Fruit fly (Drosophila melanogaster): ENCODE results near the gene CG32772.

CG32772 gene

DNA sequence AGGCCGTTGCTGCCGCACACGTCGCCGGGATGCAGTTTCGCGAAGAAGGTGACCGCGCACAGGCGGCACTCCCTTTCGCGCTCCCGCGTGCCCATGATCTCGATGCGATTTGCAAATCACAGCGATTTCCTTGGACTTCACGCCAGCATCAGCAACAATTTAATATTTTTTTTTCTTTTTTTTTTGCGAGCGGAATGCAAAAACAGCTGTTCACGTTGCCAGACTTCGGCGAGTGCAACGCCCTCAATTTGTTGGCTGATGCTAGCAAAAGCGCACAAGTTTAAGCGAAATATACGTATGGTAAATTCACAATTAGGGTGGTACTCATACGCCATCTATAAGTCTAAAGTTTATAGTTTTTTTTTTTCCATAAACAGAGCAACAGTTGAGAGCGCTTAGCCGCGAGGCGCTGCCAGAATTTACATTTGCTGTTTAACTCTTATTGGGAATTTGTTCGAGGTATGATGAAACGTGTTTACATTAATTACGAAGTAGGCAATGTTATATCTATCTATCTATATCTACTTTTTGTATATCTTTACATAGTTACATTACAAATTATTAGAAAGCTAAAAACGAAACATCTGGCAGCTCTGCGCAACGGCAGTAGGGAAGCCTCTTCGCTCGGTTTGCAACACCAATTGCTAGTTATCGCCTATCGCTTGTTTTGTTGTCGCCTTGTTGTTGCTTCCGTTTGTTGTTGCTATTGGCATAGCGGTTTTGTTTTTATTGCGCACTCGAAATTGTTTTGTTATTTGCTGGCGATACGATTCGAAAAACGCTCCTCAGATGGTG, 9.5 kb downstream of the CG32772 start, which contains the start of the genes CG4041 and Hgsnat:
TSS of gene CG4041 (minus strand) at position 220 of the 795 bp plus-strand sequence.
TSS of gene Hgsnat (plus strand) at position 503 of the 795 bp plus-strand sequence.
- TF ChIP-seq sv (GFP tag; optimal IDR thresholded peaks at IDR 0.05) (peak; percentile 43), h (GFP tag; optimal IDR thresholded peaks at IDR 0.05) (peak; percentile 29), tai (GFP tag; optimal IDR thresholded peaks at IDR 0.05) (no peak), Sp1 (GFP tag; optimal IDR thresholded peaks at IDR 0.05) (peak; percentile 33), foxo (GFP tag; optimal IDR thresholded peaks at IDR 0.05) (peak in 1 of 2 experiments; percentile 49), rgr (GFP tag; optimal IDR thresholded peaks at IDR 0.05) (peak; percentile 33), HLH106 (tag; optimal IDR thresholded peaks at IDR 0.05) (peak; percentile 36), psq (GFP tag; optimal IDR thresholded peaks at IDR 0.05) (peak; percentile 25), sage (GFP tag; optimal IDR thresholded peaks at IDR 0.05) (no peak), br (GFP tag; optimal IDR thresholded peaks at IDR 0.05) (peak; percentile 23), pan (optimal IDR thresholded peaks at IDR 0.05) (no peak), Jra (GFP tag; optimal IDR thresholded peaks at IDR 0.05) (peak; percentile 44), usp (GFP tag; optimal IDR thresholded peaks at IDR 0.05) (no peak), dmrt93B (GFP tag; optimal IDR thresholded peaks at IDR 0.05) (peak; percentile 25), dsf (GFP tag; optimal IDR thresholded peaks at IDR 0.05; ENCODE audit: borderline replicate concordance) (peak; percentile 22), Hr83 (GFP tag; optimal IDR thresholded peaks at IDR 0.05; ENCODE audit: poor library complexity, severe bottlenecking) (no peak), ey (GFP tag; optimal IDR thresholded peaks at IDR 0.05) (peak; percentile 29), OdsH (GFP tag; optimal IDR thresholded peaks at IDR 0.05) (peak; percentile 1), woc (GFP tag; optimal IDR thresholded peaks at IDR 0.05) (peak; percentile 7), Hnf4 (GFP tag; optimal IDR thresholded peaks at IDR 0.05) (peak; percentile 39), fru (GFP tag; optimal IDR thresholded peaks at IDR 0.05) (peak; percentile 26)

DNA sequence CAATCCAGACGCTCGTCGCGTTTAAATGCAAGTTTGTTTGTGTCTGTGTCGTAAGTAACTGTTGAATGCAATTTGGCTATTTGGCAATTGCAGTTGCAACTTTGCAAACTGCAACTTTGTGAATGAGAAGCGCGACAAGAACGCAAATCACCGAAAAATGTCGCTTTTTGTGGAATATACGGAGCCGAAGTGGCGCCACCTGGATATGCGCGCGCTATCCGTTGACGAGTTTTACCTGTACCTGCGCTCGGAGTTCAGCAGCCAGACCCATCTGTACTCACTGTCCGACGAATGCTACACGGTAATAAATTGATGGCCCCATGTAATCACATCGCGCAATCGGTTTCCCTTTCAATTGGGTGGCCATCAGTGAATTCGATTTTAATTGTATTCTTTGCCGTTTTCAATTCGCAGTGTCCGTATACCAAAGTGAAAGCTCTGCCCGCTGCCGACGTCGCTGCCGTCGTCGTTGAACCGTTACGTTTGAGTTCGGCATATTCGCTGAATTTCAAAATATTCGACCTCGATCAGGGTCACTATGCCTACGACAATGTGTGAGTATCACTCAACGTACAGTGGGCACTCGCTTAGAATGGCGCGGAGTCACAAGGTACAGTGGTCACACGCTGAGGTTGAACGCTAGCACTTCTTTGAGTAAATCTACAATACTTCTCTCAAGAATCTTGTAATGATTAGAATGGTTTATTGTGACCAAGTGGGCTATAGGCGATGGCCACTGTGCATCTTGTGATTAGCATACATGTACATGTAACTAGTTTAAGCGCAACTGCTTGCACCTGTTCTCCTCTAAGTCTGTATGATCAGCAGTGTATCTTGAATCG, 10.4 kb downstream of the CG32772 start:
- TF ChIP-seq jim (GFP tag; optimal IDR thresholded peaks at IDR 0.05) (no peak), woc (GFP tag; optimal IDR thresholded peaks at IDR 0.05) (peak; percentile 21), ey (GFP tag; optimal IDR thresholded peaks at IDR 0.05) (peak; percentile 78), Sp1 (GFP tag; optimal IDR thresholded peaks at IDR 0.05) (peak; percentile 11), psq (GFP tag; optimal IDR thresholded peaks at IDR 0.05) (peak; percentile 17), HLH106 (tag; optimal IDR thresholded peaks at IDR 0.05) (peak; percentile 56), sage (GFP tag; optimal IDR thresholded peaks at IDR 0.05) (no peak), CG32264 (GFP tag; optimal IDR thresholded peaks at IDR 0.05) (no peak), rgr (GFP tag; optimal IDR thresholded peaks at IDR 0.05) (peak; percentile 73), foxo (GFP tag; optimal IDR thresholded peaks at IDR 0.05) (peak in 1 of 2 experiments; percentile 79), CG9705 (GFP tag; optimal IDR thresholded peaks at IDR 0.05) (no peak), tai (GFP tag; optimal IDR thresholded peaks at IDR 0.05) (no peak), br (GFP tag; optimal IDR thresholded peaks at IDR 0.05) (peak; percentile 65), brk (GFP tag; optimal IDR thresholded peaks at IDR 0.05) (no peak), Dfd (GFP tag; optimal IDR thresholded peaks at IDR 0.05) (no peak), GATAd (GFP tag; optimal IDR thresholded peaks at IDR 0.05) (no peak), OdsH (GFP tag; optimal IDR thresholded peaks at IDR 0.05) (peak; percentile 70), sv (GFP tag; optimal IDR thresholded peaks at IDR 0.05) (peak; percentile 67), h (GFP tag; optimal IDR thresholded peaks at IDR 0.05) (peak; percentile 73), fru (GFP tag; optimal IDR thresholded peaks at IDR 0.05) (peak; percentile 72), Jra (GFP tag; optimal IDR thresholded peaks at IDR 0.05) (no peak)

DNA sequence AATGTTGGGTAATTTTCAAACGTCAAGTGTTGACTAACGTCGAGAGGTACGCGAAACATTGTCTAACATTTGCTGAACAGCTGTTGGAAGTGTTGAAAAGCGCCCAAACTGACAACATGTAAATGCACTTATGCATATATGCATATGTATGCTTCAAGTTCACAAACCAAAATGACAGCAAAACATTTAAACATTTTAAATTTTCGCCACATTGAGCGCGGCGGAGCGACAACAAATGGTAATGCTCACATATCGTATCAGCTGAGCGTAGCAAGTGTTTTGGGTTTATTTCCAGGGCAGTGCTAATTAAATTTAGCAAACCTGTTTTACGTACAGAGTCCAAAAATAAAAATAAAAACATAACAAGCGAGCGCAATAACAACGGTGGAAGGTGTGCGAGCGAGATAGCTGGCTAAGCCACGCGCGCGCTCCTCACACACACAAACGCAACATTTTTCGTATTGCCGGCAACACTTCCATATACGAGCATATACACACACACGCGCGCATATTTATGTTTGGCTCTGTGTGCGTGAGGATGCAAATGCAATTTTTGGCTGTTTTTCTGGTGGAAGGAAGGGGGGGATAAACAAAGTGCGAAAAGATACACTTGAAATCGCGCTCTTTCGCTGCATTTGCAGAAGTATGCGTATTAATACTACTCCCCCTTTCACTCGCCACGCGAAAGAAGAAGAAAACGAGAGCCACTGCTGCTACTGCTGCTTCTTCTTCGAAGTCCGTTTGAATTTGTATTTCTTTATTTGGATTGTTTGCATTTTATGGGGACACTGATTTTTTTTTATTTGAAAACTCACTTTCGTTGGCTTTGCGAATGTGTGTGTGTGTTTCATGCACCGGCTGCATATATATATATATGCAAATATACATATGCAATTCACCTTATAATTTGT, 21.5 kb downstream of the CG32772 start:
- TF ChIP-seq psq (GFP tag; optimal IDR thresholded peaks at IDR 0.05) (peak; percentile 54), Hr78 (GFP tag; optimal IDR thresholded peaks at IDR 0.05) (no peak), Mio (GFP tag; optimal IDR thresholded peaks at IDR 0.05) (no peak), rgr (GFP tag; optimal IDR thresholded peaks at IDR 0.05) (peak; percentile 76), Rel (GFP tag; optimal IDR thresholded peaks at IDR 0.05) (no peak), Rel (tag; optimal IDR thresholded peaks at IDR 0.05) (no peak), dl (GFP tag; optimal IDR thresholded peaks at IDR 0.05; ENCODE audit: insufficient read depth in 1 of 2, partially characterized antibody in 2 of 2) (peak in 1 of 2 experiments; percentile 23), Hr83 (GFP tag; optimal IDR thresholded peaks at IDR 0.05; ENCODE audit: poor library complexity, severe bottlenecking) (peak; percentile 72), Myc (optimal IDR thresholded peaks at IDR 0.05) (peak; percentile 42), N (GFP tag; optimal IDR thresholded peaks at IDR 0.05) (peak; percentile 27), CrebA (GFP tag; optimal IDR thresholded peaks at IDR 0.05; ENCODE audit: borderline replicate concordance) (no peak), ey (GFP tag; optimal IDR thresholded peaks at IDR 0.05) (peak; percentile 66), br (GFP tag; optimal IDR thresholded peaks at IDR 0.05) (peak; percentile 74), Dif (GFP tag; optimal IDR thresholded peaks at IDR 0.05; ENCODE audit: partially characterized antibody) (peak; percentile 1), Jra (GFP tag; optimal IDR thresholded peaks at IDR 0.05) (peak; percentile 52), sv (GFP tag; optimal IDR thresholded peaks at IDR 0.05) (no peak), dsf (GFP tag; optimal IDR thresholded peaks at IDR 0.05; ENCODE audit: borderline replicate concordance) (no peak), OdsH (GFP tag; optimal IDR thresholded peaks at IDR 0.05) (peak; percentile 61), Sp1 (GFP tag; optimal IDR thresholded peaks at IDR 0.05) (peak; percentile 33), HLH106 (tag; optimal IDR thresholded peaks at IDR 0.05) (peak; percentile 18), dmrt93B (GFP tag; optimal IDR thresholded peaks at IDR 0.05) (peak; percentile 5), tai (GFP tag; optimal IDR thresholded peaks at IDR 0.05) (no peak), fru (GFP tag; optimal IDR thresholded peaks at IDR 0.05) (peak; percentile 62), CG32264 (GFP tag; optimal IDR thresholded peaks at IDR 0.05) (peak; percentile 34), foxo (GFP tag; optimal IDR thresholded peaks at IDR 0.05) (peak in 1 of 2 experiments; percentile 69), woc (GFP tag; optimal IDR thresholded peaks at IDR 0.05) (peak; percentile 47)

All from whole organism, wandering third instar larva.